Fruit fly (Drosophila melanogaster) whole organism, wandering third instar larva: ENCODE measurements around the gene CG12645.

ENCODE experiments used
- CG32264 ChIP-seq: fragments of 200-800 bp; sonication (Bioruptor generic); optimal IDR thresholded peaks from 2 replicates; lab custom pipeline; 2016; ENCODE audit warnings: missing biosample characterization, missing genetic modification characterization
- CrebA ChIP-seq: fragments of 200-800 bp; sonication (Bioruptor generic); optimal IDR thresholded peaks from 2 replicates; lab custom pipeline; 2016; ENCODE audit warnings: missing biosample characterization, mild to moderate bottlenecking, missing genetic modification characterization, borderline replicate concordance
- Dfd ChIP-seq: fragments of >200 bp; optimal IDR thresholded peaks from 2 replicates; lab custom pipeline; 2017; ENCODE audit warnings: missing biosample characterization, missing genetic modification characterization
- Myc ChIP-seq: fragments of >200 bp; optimal IDR thresholded peaks from 2 replicates; lab custom pipeline; 2017
- N ChIP-seq: fragments of >200 bp; optimal IDR thresholded peaks from 2 replicates; lab custom pipeline; 2018; ENCODE audit warnings: missing biosample characterization, missing external identifiers, missing genetic modification characterization
- Sp1 ChIP-seq: fragments of 200-800 bp; sonication (Bioruptor generic); optimal IDR thresholded peaks from 3 replicates; lab custom pipeline; 2019; ENCODE audit warnings: missing biosample characterization, mild to moderate bottlenecking, missing genetic modification characterization, moderate library complexity
- brk ChIP-seq: fragments of 200-800 bp; sonication (Bioruptor generic); optimal IDR thresholded peaks from 2 replicates; lab custom pipeline; 2016; ENCODE audit warnings: missing biosample characterization, mild to moderate bottlenecking, missing genetic modification characterization
- fru ChIP-seq: fragments of 200-800 bp; sonication (Bioruptor generic); optimal IDR thresholded peaks from 3 replicates; lab custom pipeline; 2016; ENCODE audit warnings: missing biosample characterization, mild to moderate bottlenecking, missing genetic modification characterization
- h ChIP-seq: fragments of 200-800 bp; sonication (Bioruptor generic); optimal IDR thresholded peaks from 3 replicates; lab custom pipeline; 2016; ENCODE audit warnings: missing biosample characterization, mild to moderate bottlenecking, missing genetic modification characterization
- jim ChIP-seq: fragments of 175-275, 200-325 bp; sonication (Bioruptor generic); optimal IDR thresholded peaks from 2 replicates; lab custom pipeline; 2016; ENCODE audit warnings: missing biosample characterization, mild to moderate bottlenecking, missing genetic modification characterization
- pan ChIP-seq: fragments of >200 bp; optimal IDR thresholded peaks from 2 replicates; lab custom pipeline; 2017
- psq ChIP-seq: fragments of 200-800 bp; sonication (Bioruptor generic); optimal IDR thresholded peaks from 3 replicates; lab custom pipeline; 2017; ENCODE audit warnings: missing biosample characterization, mild to moderate bottlenecking, missing genetic modification characterization, moderate library complexity
- usp ChIP-seq: fragments of >200 bp; optimal IDR thresholded peaks from 2 replicates; lab custom pipeline; 2017; ENCODE audit warnings: missing biosample characterization, missing genetic modification characterization
- woc ChIP-seq: sonication (Bioruptor generic); optimal IDR thresholded peaks from 2 replicates; lab custom pipeline; 2016; ENCODE audit warnings: missing biosample characterization, mild to moderate bottlenecking, missing genetic modification characterization

dm6 chrX:10105701-10106307 lies 47.6 kb upstream of the CG12645 start:
- TF ChIP-seq fru (peak; percentile 20), N (no peak), h (peak; percentile 30), usp (no peak), psq (GFP tag; lab: Kevin White, UChicago) (peak; percentile 43), Dfd (no peak), jim (GFP tag; lab: Kevin White, UChicago) (no peak), CrebA (GFP tag; lab: Kevin White, UChicago) (no peak), brk (no peak), Myc (lab: Kevin White, UChicago) (no peak), pan (lab: Kevin White, UChicago) (no peak), CG32264 (GFP tag; lab: Kevin White, UChicago) (no peak), Sp1 (GFP tag; lab: Kevin White, UChicago) (no peak), woc (GFP tag; lab: Kevin White, UChicago) (no peak)
